Worm (Caenorhabditis elegans) whole organism, young adult: ENCODE data around the gene mtre-1.

Source experiments
- B0035.1 ChIP-seq: sonication (generic microtip); optimal IDR thresholded peaks from 2 replicates; lab custom pipeline; 2016; ENCODE audit warnings: missing genetic modification characterization, mild to moderate bottlenecking, missing compliant biosample characterization, missing genotype, missing genetic modification reagents
- C06A6.2 ChIP-seq: fragments of 200-800 bp; sonication (Bioruptor generic); conservative IDR thresholded peaks from 2 replicates; pipeline ENCODE4 v1.3.6; 2022; ENCODE audit warnings: missing genetic modification characterization, missing compliant biosample characterization
- D2030.7 ChIP-seq: fragments of 200-800 bp; sonication (Bioruptor generic); IDR thresholded peaks from 2 replicates; pipeline ENCODE4 v1.3.6; 2022; ENCODE audit warnings: missing genetic modification reagents, missing genetic modification characterization, missing compliant biosample characterization
- F22D6.2 ChIP-seq: sonication (generic microtip); optimal IDR thresholded peaks from 2 replicates; lab custom pipeline; 2016; ENCODE audit warnings: mild to moderate bottlenecking, missing genetic modification characterization, missing compliant biosample characterization
- F23B12.7 ChIP-seq: sonication (generic microtip); optimal IDR thresholded peaks from 2 replicates; lab custom pipeline; 2017; ENCODE audit warnings: missing genetic modification characterization, mild to moderate bottlenecking, missing compliant biosample characterization, antibody characterized with exemption, moderate library complexity; ENCODE audit not compliant: insufficient read depth
- F37B4.10 ChIP-seq: fragments of 200-800 bp; sonication (Bioruptor generic); IDR thresholded peaks from 2 replicates; pipeline ENCODE4 v1.3.6; 2022; ENCODE audit warnings: missing genetic modification characterization, missing compliant biosample characterization
- K11D2.4 ChIP-seq: fragments of 200-800 bp; sonication (Bioruptor generic); IDR thresholded peaks from 2 replicates; pipeline ENCODE4 v1.3.6; 2022; ENCODE audit warnings: missing genetic modification reagents, missing genetic modification characterization, missing compliant biosample characterization
- T26A5.8 ChIP-seq: sonication (generic microtip); optimal IDR thresholded peaks from 2 replicates; lab custom pipeline; 2016; ENCODE audit warnings: missing genetic modification characterization, missing compliant biosample characterization
- Y56A3A.18 ChIP-seq: fragments of 200-800 bp; sonication (Bioruptor generic); IDR thresholded peaks from 2 replicates; pipeline ENCODE4 v1.3.6; 2022; ENCODE audit warnings: missing genetic modification reagents, missing genetic modification characterization, missing compliant biosample characterization
- Y79H2A.3 ChIP-seq: fragments of 200-800 bp; sonication (Bioruptor generic); conservative IDR thresholded peaks from 2 replicates; pipeline ENCODE4 v1.3.6; 2022; ENCODE audit warnings: missing genetic modification reagents, missing genetic modification characterization, missing compliant biosample characterization
- Y95B8A.8 ChIP-seq: fragments of 200-800 bp; sonication (Bioruptor generic); IDR thresholded peaks from 2 replicates; pipeline ENCODE4 v1.3.6; 2022; ENCODE audit warnings: missing genetic modification reagents, missing genetic modification characterization, missing compliant biosample characterization
- ama-1 ChIP-seq, 3 experiments: fragments of 150-350 bp in 1 of 3; sonication (generic microtip) in 2 of 3; optimal IDR thresholded peaks; 2 replicates each; lab custom pipeline; 2014 to 2018; ENCODE audit warnings: missing biosample characterization in 2 of 3, missing genetic modification characterization in 2 of 3, missing genetic modification reagents in 2 of 3
- attf-3 ChIP-seq: fragments of 200-800 bp; sonication (Bioruptor generic); conservative IDR thresholded peaks from 2 replicates; pipeline ENCODE4 v1.3.6; 2022; ENCODE audit warnings: missing genetic modification reagents, missing genetic modification characterization, missing compliant biosample characterization
- ccch-3 ChIP-seq: fragments of 200-800 bp; sonication (Bioruptor generic); optimal IDR thresholded peaks from 2 replicates; lab custom pipeline; 2018; ENCODE audit warnings: mild to moderate bottlenecking, missing genetic modification characterization, missing compliant biosample characterization
- cebp-2 ChIP-seq: fragments of 200-800 bp; sonication (Bioruptor generic); IDR thresholded peaks from 2 replicates; pipeline ENCODE4 v1.3.6; 2022; ENCODE audit warnings: missing genetic modification characterization, missing compliant biosample characterization
- ceh-40 ChIP-seq: fragments of 200-800 bp; sonication (Bioruptor generic); IDR thresholded peaks from 2 replicates; pipeline ENCODE4 v1.3.6; 2022; ENCODE audit warnings: missing genetic modification characterization, missing compliant biosample characterization
- ceh-79 ChIP-seq: sonication (generic microtip); optimal IDR thresholded peaks from 2 replicates; lab custom pipeline; 2017; ENCODE audit warnings: mild to moderate bottlenecking, missing genetic modification characterization, missing compliant biosample characterization
- dox-1 ChIP-seq: fragments of 200-800 bp; sonication (Bioruptor generic); IDR thresholded peaks from 2 replicates; pipeline ENCODE4 v1.3.6; 2022; ENCODE audit warnings: missing genetic modification reagents, missing genetic modification characterization, missing compliant biosample characterization
- dpff-1 ChIP-seq: sonication (generic microtip); optimal IDR thresholded peaks from 2 replicates; lab custom pipeline; 2017; ENCODE audit warnings: mild to moderate bottlenecking, missing genetic modification characterization, missing compliant biosample characterization
- egrh-3 ChIP-seq: fragments of 200-800 bp; sonication (Bioruptor generic); IDR thresholded peaks from 2 replicates; pipeline ENCODE4 v1.3.6; 2022; ENCODE audit warnings: missing genetic modification reagents, missing genetic modification characterization, missing compliant biosample characterization
- fkh-3 ChIP-seq: sonication (generic microtip); optimal IDR thresholded peaks from 2 replicates; lab custom pipeline; 2016; ENCODE audit warnings: mild to moderate bottlenecking, missing genetic modification characterization, missing compliant biosample characterization
- hmg-1.2 ChIP-seq: fragments of 200-800 bp; sonication (Bioruptor generic); IDR thresholded peaks from 2 replicates; pipeline ENCODE4 v1.3.6; 2022; ENCODE audit warnings: missing genetic modification reagents, missing genetic modification characterization, missing compliant biosample characterization
- hrde-1 ChIP-seq: sonication (generic microtip); optimal IDR thresholded peaks from 2 replicates; lab custom pipeline; 2016; ENCODE audit warnings: missing genetic modification characterization, mild to moderate bottlenecking, missing compliant biosample characterization, moderate library complexity, missing genotype, missing genetic modification reagents, borderline replicate concordance
- hsf-1 ChIP-seq: fragments of 200-800 bp; sonication (Bioruptor generic); IDR thresholded peaks from 2 replicates; pipeline ENCODE4 v1.3.6; 2022; ENCODE audit warnings: missing genetic modification reagents, missing genetic modification characterization, missing compliant biosample characterization
- let-607 ChIP-seq, 2 experiments: fragments of 200-800 bp in 1 of 2; sonication (Bioruptor generic) in 1 of 2; sonication (generic microtip) in 1 of 2; optimal IDR thresholded peaks; 2 replicates each; lab custom pipeline; 2016 to 2018; ENCODE audit warnings: mild to moderate bottlenecking in 2 of 2, missing compliant biosample characterization in 2 of 2, missing genetic modification characterization in 2 of 2, moderate library complexity in 2 of 2, missing genotype in 1 of 2
- lin-54 ChIP-seq: fragments of 200-800 bp; sonication (Bioruptor generic); optimal IDR thresholded peaks from 2 replicates; lab custom pipeline; 2018; ENCODE audit warnings: mild to moderate bottlenecking, missing genetic modification characterization, missing compliant biosample characterization
- lsl-1 ChIP-seq: fragments of 200-800 bp; sonication (Bioruptor generic); optimal IDR thresholded peaks from 2 replicates; lab custom pipeline; 2018; ENCODE audit warnings: mild to moderate bottlenecking, missing genetic modification characterization, moderate library complexity, missing compliant biosample characterization
- madf-10 ChIP-seq: sonication (generic microtip); optimal IDR thresholded peaks from 2 replicates; lab custom pipeline; 2016; ENCODE audit warnings: mild to moderate bottlenecking, missing genetic modification characterization, missing compliant biosample characterization
- madf-6 ChIP-seq: fragments of 200-800 bp; sonication (Bioruptor generic); IDR thresholded peaks from 2 replicates; pipeline ENCODE4 v1.3.6; 2022; ENCODE audit warnings: missing genetic modification reagents, missing genetic modification characterization, missing compliant biosample characterization
- madf-8 ChIP-seq: fragments of 200-800 bp; sonication (Bioruptor generic); conservative IDR thresholded peaks from 2 replicates; pipeline ENCODE4 v1.3.6; 2022; ENCODE audit warnings: missing genetic modification reagents, missing genetic modification characterization, missing compliant biosample characterization
- mcd-1 ChIP-seq: fragments of 200-800 bp; sonication (Bioruptor generic); IDR thresholded peaks from 2 replicates; pipeline ENCODE4 v1.3.6; 2022; ENCODE audit warnings: missing genetic modification reagents, missing genetic modification characterization, missing compliant biosample characterization
- mes-4 ChIP-seq: sonication (generic microtip); optimal IDR thresholded peaks from 2 replicates; lab custom pipeline; 2016; ENCODE audit warnings: missing genotype, missing genetic modification characterization, missing compliant biosample characterization
- nfya-1 ChIP-seq: sonication (generic microtip); optimal IDR thresholded peaks from 2 replicates; lab custom pipeline; 2017; ENCODE audit warnings: antibody characterized with exemption, missing compliant biosample characterization, missing genetic modification characterization, borderline replicate concordance; ENCODE audit not compliant: insufficient read depth
- nfyb-1 ChIP-seq: fragments of 200-800 bp; sonication (Bioruptor generic); IDR thresholded peaks from 2 replicates; pipeline ENCODE4 v1.3.6; 2022; ENCODE audit warnings: missing genetic modification reagents, missing genetic modification characterization, missing compliant biosample characterization
- nhr-120 ChIP-seq: fragments of 200-800 bp; sonication (Bioruptor generic); IDR thresholded peaks from 2 replicates; pipeline ENCODE4 v1.3.6; 2022; ENCODE audit warnings: missing genetic modification characterization, missing compliant biosample characterization
- nhr-27 ChIP-seq: fragments of 200-800 bp; sonication (Bioruptor generic); optimal IDR thresholded peaks from 2 replicates; lab custom pipeline; 2018; ENCODE audit warnings: mild to moderate bottlenecking, missing genetic modification characterization, moderate library complexity, missing compliant biosample characterization
- nhr-80 ChIP-seq: sonication (generic microtip); optimal IDR thresholded peaks from 2 replicates; lab custom pipeline; 2016; ENCODE audit warnings: missing genetic modification characterization, missing compliant biosample characterization
- pbrm-1 ChIP-seq: fragments of 200-800 bp; sonication (Bioruptor generic); IDR thresholded peaks from 2 replicates; pipeline ENCODE4 v1.3.6; 2022; ENCODE audit warnings: missing genetic modification reagents, missing genetic modification characterization, missing compliant biosample characterization
- rcor-1 ChIP-seq: fragments of 200-800 bp; sonication (Bioruptor generic); IDR thresholded peaks from 2 replicates; pipeline ENCODE4 v1.3.6; 2022; ENCODE audit warnings: missing genetic modification reagents, missing genetic modification characterization, missing compliant biosample characterization
- rec-8 ChIP-seq, 2 experiments: sonication (generic microtip); optimal IDR thresholded peaks; 2 replicates each; lab custom pipeline; 2016; ENCODE audit warnings: mild to moderate bottlenecking in 2 of 2, missing genetic modification characterization in 2 of 2, missing genetic modification reagents in 2 of 2, missing genotype in 2 of 2, missing biosample characterization in 1 of 2, missing compliant biosample characterization in 1 of 2, moderate library complexity in 1 of 2
- repo-1 ChIP-seq: sonication (generic microtip); optimal IDR thresholded peaks from 2 replicates; lab custom pipeline; 2017; ENCODE audit warnings: mild to moderate bottlenecking, missing genetic modification characterization, missing compliant biosample characterization
- sdz-38 ChIP-seq: sonication (generic microtip); optimal IDR thresholded peaks from 2 replicates; lab custom pipeline; 2016; ENCODE audit warnings: missing genotype, missing genetic modification characterization, missing compliant biosample characterization
- snpc-1.3 ChIP-seq: sonication (generic microtip); optimal IDR thresholded peaks from 2 replicates; lab custom pipeline; 2017; ENCODE audit warnings: missing genetic modification characterization, mild to moderate bottlenecking, missing compliant biosample characterization, antibody characterized with exemption, moderate library complexity, missing genotype, missing genetic modification reagents; ENCODE audit not compliant: insufficient read depth
- unc-62 ChIP-seq: fragments of 150-350 bp; optimal IDR thresholded peaks from 2 replicates; lab custom pipeline; 2014; ENCODE audit warnings: missing biosample characterization, missing genetic modification reagents, missing genetic modification characterization
- ztf-18 ChIP-seq: sonication (generic microtip); optimal IDR thresholded peaks from 2 replicates; lab custom pipeline; 2016; ENCODE audit warnings: missing genotype, mild to moderate bottlenecking, missing genetic modification characterization, missing compliant biosample characterization
- ztf-26 ChIP-seq: sonication (generic microtip); optimal IDR thresholded peaks from 2 replicates; lab custom pipeline; 2017; ENCODE audit warnings: missing genetic modification characterization, missing compliant biosample characterization

mtre-1 gene

ce11 chrII:8065985-8066384 is 15.6 kb upstream of the mtre-1 start, which contains the start of gene pdha-1:
Gene pdha-1, plus strand, starts transcription at chrII:8066285.
- TF ChIP-seq lsl-1 (GFP tag; lab: Kevin White, UChicago) = peak; percentile 10
- TF ChIP-seq dpff-1 = no peak
- peak; percentile 44; the same call in 1 of the 2 replicates for TF ChIP-seq Y56A3A.18
- TF ChIP-seq hsf-1 (GFP tag; lab: Robert Waterston, UW) = peak; percentile 62
- TF ChIP-seq pbrm-1 = no peak
- no peak for TF ChIP-seq ama-1 (optimal IDR thresholded peaks at IDR 0.05; lab: Kevin White, UChicago)
- no peak for TF ChIP-seq ama-1 (GFP tag; optimal IDR thresholded peaks at IDR 0.05; lab: Kevin White, UChicago)
- peak in 1 of 2 experiments; percentile 12 for TF ChIP-seq let-607 (tag; optimal IDR thresholded peaks at IDR 0.05; lab: Kevin White, UChicago)
- peak; percentile 32 for TF ChIP-seq hrde-1 (tag; lab: Kevin White, UChicago)
- no peak for TF ChIP-seq snpc-1.3 (tag; lab: Kevin White, UChicago)

ce11 chrII:8062334-8062791 is 12.0 kb upstream of the mtre-1 start, which contains the start of gene ufd-2:
Gene ufd-2, plus strand, starts transcription at chrII:8062741.
- 0 out of 2 replicates have a peak, but pooled peaks have one; percentile 64 for TF ChIP-seq rcor-1 (GFP tag; lab: Robert Waterston, UW)
- no peak for TF ChIP-seq ccch-3 (GFP tag; lab: Kevin White, UChicago)
- TF ChIP-seq nhr-27 (tag; lab: Kevin White, UChicago) = no peak
- peak; percentile 64 for TF ChIP-seq egrh-3 (GFP tag; lab: Robert Waterston, UW)
- peak; percentile 61; the same call in 1 of the 2 replicates for TF ChIP-seq hmg-1.2 (GFP tag; lab: Robert Waterston, UW)
- TF ChIP-seq B0035.1 (tag; lab: Kevin White, UChicago) = no peak
- TF ChIP-seq F23B12.7 (tag; lab: Kevin White, UChicago) = peak; percentile 87
- no peak for TF ChIP-seq hrde-1 (tag; lab: Kevin White, UChicago)
- no peak for TF ChIP-seq C06A6.2 (GFP tag; lab: Robert Waterston, UW)
- no peak for TF ChIP-seq fkh-3 (tag; lab: Kevin White, UChicago)
- TF ChIP-seq madf-10 (tag; lab: Kevin White, UChicago) = no peak
- TF ChIP-seq nfyb-1 (GFP tag; lab: Robert Waterston, UW) = no peak
- peak; percentile 80 for TF ChIP-seq ztf-18 (tag; lab: Kevin White, UChicago)
- no peak for TF ChIP-seq Y95B8A.8 (GFP tag; lab: Robert Waterston, UW)
- no peak for TF ChIP-seq mes-4
- TF ChIP-seq mcd-1 (GFP tag; lab: Robert Waterston, UW) = peak; percentile 94
- TF ChIP-seq unc-62 (GFP tag; lab: Kevin White, UChicago) = no peak
- TF ChIP-seq K11D2.4 = no peak
- TF ChIP-seq T26A5.8 = no peak
- no peak for TF ChIP-seq rec-8 (tag; optimal IDR thresholded peaks at IDR 0.05; lab: Kevin White, UChicago)
- TF ChIP-seq dox-1 (GFP tag; lab: Robert Waterston, UW) = no peak
- TF ChIP-seq ceh-79 (tag; lab: Kevin White, UChicago) = no peak
- TF ChIP-seq F37B4.10 (GFP tag; lab: Robert Waterston, UW) = no peak
- no peak for TF ChIP-seq F22D6.2 (tag; lab: Kevin White, UChicago)
- TF ChIP-seq sdz-38 (tag; lab: Kevin White, UChicago) = no peak
- no peak for TF ChIP-seq ceh-40 (GFP tag; lab: Robert Waterston, UW)
- TF ChIP-seq nhr-120 = no peak
- peak; percentile 59; the same call in 1 of the 2 replicates for TF ChIP-seq attf-3 (GFP tag; lab: Robert Waterston, UW)
- no peak for TF ChIP-seq nfya-1 (tag; lab: Kevin White, UChicago)
- peak; percentile 53; the same call in 1 of the 2 replicates for TF ChIP-seq madf-8 (GFP tag; lab: Robert Waterston, UW)
- TF ChIP-seq repo-1 (tag; lab: Kevin White, UChicago) = no peak
- TF ChIP-seq D2030.7 = peak; percentile 77
- no peak for TF ChIP-seq cebp-2 (GFP tag; lab: Robert Waterston, UW)
- TF ChIP-seq ztf-26 = no peak
- TF ChIP-seq nhr-80 (tag; lab: Kevin White, UChicago) = peak; percentile 87
- no peak for TF ChIP-seq madf-6 (GFP tag; lab: Robert Waterston, UW)
- no peak for TF ChIP-seq lin-54 (GFP tag; lab: Kevin White, UChicago)
- no peak for TF ChIP-seq Y79H2A.3
